Worm (Caenorhabditis elegans) whole organism, L1 larva: Measurements from ENCODE around the gene F14F9.2.

Source experiments
- C34B4.2 ChIP-seq: sonication (generic microtip); optimal IDR thresholded peaks from 2 replicates; lab custom pipeline; 2017; ENCODE audit warnings: mild to moderate bottlenecking, missing genetic modification characterization, missing compliant biosample characterization
- blmp-1 ChIP-seq: fragments of 150-350 bp; optimal IDR thresholded peaks from 2 replicates; lab custom pipeline; 2014; ENCODE audit warnings: missing biosample characterization, missing genetic modification characterization
- ceh-82 ChIP-seq, 3 experiments: fragments of 150-350 bp in 1 of 3; sonication (generic microtip) in 2 of 3; optimal IDR thresholded peaks; 2 replicates each; lab custom pipeline; 2014 to 2017; ENCODE audit warnings: missing biosample characterization in 3 of 3, missing genetic modification characterization in 3 of 3
- dpl-1 ChIP-seq, 3 experiments: fragments of 150-350 bp in 2 of 3; sonication (generic microtip) in 1 of 3; optimal IDR thresholded peaks; 2 replicates each; lab custom pipeline; 2014 to 2017; ENCODE audit warnings: missing biosample characterization in 3 of 3, missing genetic modification characterization in 3 of 3, missing genetic modification reagents in 3 of 3
- efl-1 ChIP-seq, 4 experiments: fragments of 150-350 bp; optimal IDR thresholded peaks in 3 of 4; peaks in 1 of 4; 1 replicate in 1 of 4; 2 replicates in 3 of 4; lab custom pipeline; 2014; ENCODE audit warnings: missing biosample characterization in 2 of 4, missing genetic modification characterization in 2 of 4, missing genetic modification reagents in 2 of 4
- egl-27 ChIP-seq, 2 experiments: fragments of 150-350 bp in 1 of 2; sonication (generic microtip); optimal IDR thresholded peaks; 3 replicates each; lab custom pipeline; 2017 to 2018; ENCODE audit warnings: missing biosample characterization in 2 of 2, missing genetic modification characterization in 2 of 2, missing genetic modification reagents in 2 of 2
- fkh-8 ChIP-seq: sonication (generic microtip); optimal IDR thresholded peaks from 2 replicates; lab custom pipeline; 2016; ENCODE audit warnings: mild to moderate bottlenecking, missing genetic modification characterization, missing compliant biosample characterization
- grh-1 ChIP-seq: fragments of 200-800 bp; sonication (Bioruptor generic); IDR thresholded peaks from 2 replicates; pipeline ENCODE4 v1.3.6; 2022; ENCODE audit warnings: missing genetic modification reagents, missing genetic modification characterization, missing compliant biosample characterization
- irx-1 ChIP-seq: sonication (generic microtip); optimal IDR thresholded peaks from 2 replicates; lab custom pipeline; 2016; ENCODE audit warnings: missing genetic modification characterization, missing compliant biosample characterization
- lin-15B ChIP-seq: fragments of 150-350 bp; sonication (generic microtip); optimal IDR thresholded peaks from 3 replicates; lab custom pipeline; 2014; ENCODE audit warnings: missing biosample characterization, missing genetic modification characterization
- lin-35 ChIP-seq, 2 experiments: fragments of 150-350 bp; optimal IDR thresholded peaks; 2 replicates each; lab custom pipeline; 2014; ENCODE audit warnings: missing biosample characterization in 2 of 2, missing genetic modification characterization in 2 of 2, missing genetic modification reagents in 2 of 2
- lin-39 ChIP-seq: fragments of 150-350 bp; optimal IDR thresholded peaks from 2 replicates; lab custom pipeline; 2014; ENCODE audit warnings: missing biosample characterization, missing genetic modification reagents, missing genetic modification characterization
- nhr-11 ChIP-seq: fragments of 150-350 bp; optimal IDR thresholded peaks from 2 replicates; lab custom pipeline; 2014; ENCODE audit warnings: missing biosample characterization, missing genetic modification characterization
- nhr-19 ChIP-seq: fragments of 200-800 bp; sonication (Bioruptor generic); conservative IDR thresholded peaks from 2 replicates; pipeline ENCODE4 v1.3.6; 2022; ENCODE audit warnings: missing genetic modification characterization, missing compliant biosample characterization
- nhr-237 ChIP-seq: fragments of 150-350 bp; optimal IDR thresholded peaks from 2 replicates; lab custom pipeline; 2014; ENCODE audit warnings: missing biosample characterization, missing genetic modification characterization
- nhr-76 ChIP-seq: sonication (generic microtip); optimal IDR thresholded peaks from 2 replicates; lab custom pipeline; 2017; ENCODE audit warnings: missing biosample characterization, missing genetic modification characterization
- nhr-77 ChIP-seq: fragments of 150-350 bp; optimal IDR thresholded peaks from 2 replicates; lab custom pipeline; 2014; ENCODE audit warnings: missing biosample characterization, missing genetic modification characterization
- nhr-84 ChIP-seq: sonication (generic microtip); optimal IDR thresholded peaks from 2 replicates; lab custom pipeline; 2017; ENCODE audit warnings: missing biosample characterization, missing genetic modification characterization
- nhr-85 ChIP-seq: sonication (generic microtip); peaks from one replicate; lab custom pipeline; 2016; ENCODE audit warnings: missing genetic modification characterization, inconsistent platforms, missing compliant biosample characterization
- pqm-1 ChIP-seq: sonication (generic microtip); optimal IDR thresholded peaks from 3 replicates; lab custom pipeline; 2017; ENCODE audit warnings: missing biosample characterization, missing genetic modification characterization
- snpc-4 ChIP-seq: fragments of 150-350 bp; optimal IDR thresholded peaks from 2 replicates; lab custom pipeline; 2014; ENCODE audit warnings: missing biosample characterization, missing genetic modification characterization
- snu-23 ChIP-seq: sonication (generic microtip); optimal IDR thresholded peaks from 2 replicates; lab custom pipeline; 2016; ENCODE audit warnings: missing genetic modification characterization, missing compliant biosample characterization
- sptf-1 ChIP-seq: fragments of 150-350 bp; optimal IDR thresholded peaks from 2 replicates; lab custom pipeline; 2014; ENCODE audit warnings: missing biosample characterization, missing genetic modification characterization
- sup-37 ChIP-seq: fragments of 200-800 bp; sonication (Bioruptor generic); optimal IDR thresholded peaks from 2 replicates; lab custom pipeline; 2018; ENCODE audit warnings: mild to moderate bottlenecking, missing genetic modification characterization, missing compliant biosample characterization
- swsn-7 ChIP-seq: sonication (generic microtip); optimal IDR thresholded peaks from 2 replicates; lab custom pipeline; 2016; ENCODE audit warnings: missing genetic modification characterization, missing compliant biosample characterization
- tbx-2 ChIP-seq: sonication (generic microtip); optimal IDR thresholded peaks from 2 replicates; lab custom pipeline; 2016; ENCODE audit warnings: missing genetic modification characterization, missing compliant biosample characterization
- unc-86 ChIP-seq: sonication (generic microtip); optimal IDR thresholded peaks from 2 replicates; lab custom pipeline; 2016; ENCODE audit warnings: missing genetic modification characterization, missing compliant biosample characterization
- vab-15 ChIP-seq: sonication (generic microtip); optimal IDR thresholded peaks from 2 replicates; lab custom pipeline; 2017; ENCODE audit warnings: missing genotype, mild to moderate bottlenecking, missing genetic modification characterization, missing compliant biosample characterization
- xbp-1 ChIP-seq: sonication (generic microtip); optimal IDR thresholded peaks from 2 replicates; lab custom pipeline; 2016; ENCODE audit warnings: missing genetic modification characterization, missing compliant biosample characterization
- zag-1 ChIP-seq: fragments of 150-350 bp; optimal IDR thresholded peaks from 2 replicates; lab custom pipeline; 2014; ENCODE audit warnings: missing biosample characterization, missing genetic modification characterization

The F14F9.2 gene

ce11 chrV:5143785-5144184 is 856 bp upstream of the F14F9.2 start, which contains the start of gene srh-129:
Gene srh-129 (minus strand): TSS chrV:5143885.
- TF ChIP-seq sup-37 (no peak), fkh-8 (tag; lab: Kevin White, UChicago) (peak; percentile 26)

- TF ChIP-seq vab-15 (no peak), xbp-1 (no peak), C34B4.2 (tag; lab: Kevin White, UChicago) (no peak), lin-35 (GFP tag; optimal IDR thresholded peaks at IDR 0.05; lab: Kevin White, UChicago) (no peak)
Measured at ce11 chrV:5146394-5146793, 1.8 kb downstream of the F14F9.2 start, which contains the start of gene F14F9.6. Gene F14F9.6 (minus strand): TSS chrV:5146494.

DNA sequence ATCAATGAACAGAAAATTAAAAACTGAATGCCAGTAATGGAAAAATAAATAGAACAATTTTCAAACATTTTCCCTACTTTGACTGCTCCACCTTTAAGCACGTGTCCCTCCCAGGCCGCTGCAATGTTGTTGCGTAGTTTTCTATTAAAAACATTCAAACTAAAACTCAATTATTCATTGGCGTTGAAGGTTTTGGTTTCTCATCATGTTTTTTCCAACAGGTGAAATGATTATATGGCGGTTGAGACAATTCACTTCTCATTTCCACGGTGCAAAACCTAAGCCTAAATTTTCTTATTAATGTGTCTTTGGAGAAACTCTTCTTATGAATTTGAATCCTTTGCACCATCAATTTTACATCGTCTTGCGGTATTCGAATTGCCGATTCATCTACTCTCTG is 6.2 kb downstream of the F14F9.2 start, which contains the start of gene srh-130:
Gene srh-130 (plus strand): TSS at position 301 of the 400 bp plus-strand sequence.
- TF ChIP-seq nhr-237 (no peak), lin-39 (tag; lab: Kevin White, UChicago) (no peak), egl-27 (tag; optimal IDR thresholded peaks at IDR 0.05; lab: Kevin White, UChicago) (no peak), swsn-7 (tag; lab: Kevin White, UChicago) (no peak), pqm-1 (tag; lab: Kevin White, UChicago) (no peak), tbx-2 (no peak), ceh-82 (tag; optimal IDR thresholded peaks at IDR 0.05; lab: Kevin White, UChicago) (no peak), nhr-76 (tag; lab: Kevin White, UChicago) (no peak), zag-1 (no peak), nhr-19 (GFP tag; lab: Robert Waterston, UW) (no peak), sptf-1 (tag; lab: Kevin White, UChicago) (no peak), nhr-11 (no peak), snu-23 (GFP tag; lab: Kevin White, UChicago) (no peak), snpc-4 (tag; lab: Kevin White, UChicago) (no peak), nhr-77 (tag; lab: Kevin White, UChicago) (no peak)

DNA sequence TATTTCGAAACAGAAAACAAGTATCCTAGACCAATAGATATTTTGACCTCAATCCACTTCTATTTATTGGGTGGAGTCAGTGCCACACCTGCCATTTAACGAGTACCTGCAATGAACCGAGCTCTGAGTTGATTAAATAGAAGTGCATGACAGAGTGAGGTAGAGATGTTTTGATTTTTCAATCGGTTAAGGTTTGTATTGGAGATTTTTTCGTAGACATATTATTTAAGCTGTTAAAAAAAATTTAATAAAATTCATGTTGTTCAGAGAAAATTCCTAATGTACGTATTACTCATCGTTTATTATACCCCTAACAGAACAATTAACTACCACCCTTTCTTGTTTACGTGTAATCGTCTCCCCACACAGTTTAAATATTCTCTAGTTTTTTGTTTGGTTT is 10.9 kb downstream of the F14F9.2 start, which contains the start of gene srx-38:
Gene srx-38 (minus strand): TSS at position 101 of the 400 bp plus-strand sequence.
- TF ChIP-seq lin-15B (tag; lab: Kevin White, UChicago) (no peak), unc-86 (no peak), ceh-82 (tag; optimal IDR thresholded peaks at IDR 0.05; lab: Kevin White, UChicago) (no peak)

DNA sequence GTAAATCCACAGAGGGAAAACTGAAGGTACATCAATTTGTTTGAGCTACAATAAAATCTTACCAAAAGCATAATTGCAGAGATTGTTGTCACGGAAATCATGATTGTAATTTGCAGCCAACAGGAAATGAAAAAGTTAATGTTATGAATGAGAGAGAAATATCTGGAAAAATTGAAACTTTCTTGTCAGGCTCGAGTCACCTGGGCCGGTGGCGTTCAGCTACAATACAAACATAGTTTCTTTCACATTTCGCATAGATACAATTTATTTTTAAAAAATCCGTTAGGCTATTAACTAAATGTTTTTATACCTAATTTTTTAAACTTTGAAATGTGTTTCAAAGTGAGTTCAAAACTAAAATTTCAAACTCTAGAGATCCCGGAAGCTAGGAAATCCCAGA is 13.0 kb downstream of the F14F9.2 start, which contains the start of gene srx-39:
Gene srx-39 (minus strand): TSS at position 101 of the 400 bp plus-strand sequence.
- TF ChIP-seq dpl-1 (GFP tag; optimal IDR thresholded peaks at IDR 0.05; lab: Kevin White, UChicago) (no peak), efl-1 (optimal IDR thresholded peaks at IDR 0.05; lab: Kevin White, UChicago) (no peak), efl-1 (GFP tag; optimal IDR thresholded peaks at IDR 0.05 in 1 of 2; lab: Kevin White, UChicago) (peak in 1 of 2 experiments; percentile 12), blmp-1 (tag; lab: Kevin White, UChicago) (no peak), grh-1 (GFP tag; lab: Robert Waterston, UW) (no peak), snpc-4 (tag; lab: Kevin White, UChicago) (no peak)

DNA sequence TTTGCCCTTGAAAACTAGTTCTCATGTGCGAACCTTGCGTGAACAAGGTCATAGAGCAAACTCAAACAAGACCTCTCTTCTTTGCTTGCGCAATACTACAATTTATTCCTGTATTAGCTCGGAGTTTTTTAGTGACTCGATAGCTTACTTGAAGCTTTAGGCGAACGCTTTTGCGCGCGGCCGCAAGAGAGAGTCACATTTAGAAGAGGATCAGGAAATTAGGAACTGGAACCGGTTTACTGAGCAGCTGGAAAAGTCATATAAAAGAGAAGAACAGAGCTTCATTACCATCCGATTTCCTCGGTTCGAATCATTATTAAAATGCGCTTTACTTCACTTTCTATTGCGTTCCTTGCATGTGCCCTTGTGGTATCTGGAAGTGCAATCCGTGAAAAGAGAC is 13.7 kb downstream of the F14F9.2 start, which contains the start of gene abu-15:
Gene abu-15 (plus strand): TSS at position 301 of the 400 bp plus-strand sequence.
- TF ChIP-seq nhr-84 (tag; lab: Kevin White, UChicago), result no peak
- TF ChIP-seq nhr-85 (tag; lab: Kevin White, UChicago), result no peak
- TF ChIP-seq, all 84 proteins: peak for 0

DNA sequence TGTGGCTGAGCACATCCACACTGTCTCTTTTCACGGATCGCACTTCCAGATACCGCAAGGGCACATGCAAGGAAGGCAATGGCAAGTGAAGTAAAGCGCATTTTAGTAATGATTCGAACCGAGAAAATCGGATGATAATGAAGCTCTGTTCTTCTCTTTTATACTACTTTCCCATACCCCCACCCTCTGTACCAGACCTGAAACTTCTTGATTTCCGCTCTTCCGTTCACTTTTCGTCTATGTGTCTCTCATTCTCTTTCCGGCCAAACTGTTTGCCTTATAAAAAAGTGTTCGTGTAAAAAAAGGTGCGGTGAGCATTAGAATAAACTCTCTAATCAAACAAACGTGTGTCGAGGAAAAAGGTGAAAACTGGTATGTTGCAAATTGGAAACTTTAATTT is 17.2 kb downstream of the F14F9.2 start, which contains the start of gene abu-6:
Gene abu-6 (minus strand): TSS at position 101 of the 400 bp plus-strand sequence.
- TF ChIP-seq irx-1 (tag; lab: Kevin White, UChicago), result no peak
